Worm (Caenorhabditis elegans): ENCODE measurements around the gene osm-1.
"Not testable (repeated sequence)": the region's sequence is repeated elsewhere in the genome, so short reads cannot be mapped to it uniquely, and the experiment has no call there.

Gene osm-1

ce11 chrX:16505348-16505747 lies 35.1 kb upstream of the osm-1 start, which contains the start of gene T25D1.3:
Gene T25D1.3 (plus strand): TSS chrX:16505648.
- TF ChIP-seq lin-15B (tag; optimal IDR thresholded peaks at IDR 0.05) (no peak), daf-8 (GFP tag; IDR thresholded peaks at IDR 0.05) (no peak), ceh-82 (tag; optimal IDR thresholded peaks at IDR 0.05) (no peak), mdl-1 (tag; optimal IDR thresholded peaks at IDR 0.05) (no peak), zip-2 (tag; optimal IDR thresholded peaks at IDR 0.05) (no peak), nhr-48 (tag; optimal IDR thresholded peaks at IDR 0.05) (no peak), duxl-1 (tag; optimal IDR thresholded peaks at IDR 0.05; ENCODE audit: poor library complexity) (no peak), F26F4.8 (GFP tag; conservative IDR thresholded peaks at IDR 0.05) (no peak), mxl-3 (GFP tag; optimal IDR thresholded peaks at IDR 0.05) (no peak), snpc-1.2 (GFP tag; IDR thresholded peaks at IDR 0.05) (no peak), nhr-10 (tag; optimal IDR thresholded peaks at IDR 0.05) (no peak), dmd-9 (GFP tag; IDR thresholded peaks at IDR 0.05) (no peak), daf-16 (GFP tag; optimal IDR thresholded peaks at IDR 0.05) (no peak), daf-16 (tag; optimal IDR thresholded peaks at IDR 0.05) (no peak), rbr-2 (tag; optimal IDR thresholded peaks at IDR 0.05) (no peak), nhr-42 (GFP tag; IDR thresholded peaks at IDR 0.05) (no peak), ZK546.5 (tag; optimal IDR thresholded peaks at IDR 0.05) (no peak), F37D6.2 (tag; optimal IDR thresholded peaks at IDR 0.05) (no peak), tra-1 (GFP tag; IDR thresholded peaks at IDR 0.05) (no peak), lim-7 (GFP tag; IDR thresholded peaks at IDR 0.05) (no peak)

- peak; percentile 64 for TF ChIP-seq T20F7.1 (GFP tag; optimal IDR thresholded peaks at IDR 0.05)
Measured at ce11 chrX:16509607-16510006, 30.9 kb upstream of the osm-1 start.

ce11 chrX:16515265-16515664 lies 25.2 kb upstream of the osm-1 start, which contains the start of gene T25D1.2:
Gene T25D1.2 (plus strand): TSS chrX:16515565.
- TF ChIP-seq snpc-1.2 (GFP tag; IDR thresholded peaks at IDR 0.05); nhr-237 (tag; optimal IDR thresholded peaks at IDR 0.05); mes-2 (tag; optimal IDR thresholded peaks at IDR 0.05; ENCODE audit: poor library complexity, severe bottlenecking): not testable (repeated sequence)

- no peak for TF ChIP-seq Y48G9A.11 (GFP tag; IDR thresholded peaks at IDR 0.05)
- TF ChIP-seq Y105C5A.15 (GFP tag; IDR thresholded peaks at IDR 0.05) = no peak
- no peak for TF ChIP-seq ceh-32 (tag; optimal IDR thresholded peaks at IDR 0.05; ENCODE audit: poor library complexity)
- no peak for TF ChIP-seq nhr-48 (tag; optimal IDR thresholded peaks at IDR 0.05)
- TF ChIP-seq unc-62 (GFP tag; optimal IDR thresholded peaks at IDR 0.05 in 1 of 2) = peak in 1 of 2 experiments; percentile 96
- no peak for TF ChIP-seq unc-62 (tag; optimal IDR thresholded peaks at IDR 0.05)
- no peak for TF ChIP-seq ZK337.2 (GFP tag; IDR thresholded peaks at IDR 0.05)
Measured at ce11 chrX:16518771-16519170, 21.7 kb upstream of the osm-1 start.

ce11 chrX:16519517-16519916 lies 21.0 kb upstream of the osm-1 start, which contains the start of gene T25D1.1:
Gene T25D1.1 (plus strand): TSS chrX:16519817.
- TF ChIP-seq nhr-6 (tag; optimal IDR thresholded peaks at IDR 0.05) = no peak
- TF ChIP-seq set-16 (GFP tag; IDR thresholded peaks at IDR 0.05) = no peak
- TF ChIP-seq madf-5 (GFP tag; IDR thresholded peaks at IDR 0.05) = no peak
- no peak for TF ChIP-seq dmd-9 (GFP tag; IDR thresholded peaks at IDR 0.05)
- no peak for TF ChIP-seq daf-16 (GFP tag; optimal IDR thresholded peaks at IDR 0.05)
- no peak for TF ChIP-seq daf-16 (tag; optimal IDR thresholded peaks at IDR 0.05)
- TF ChIP-seq nhr-10 (tag; optimal IDR thresholded peaks at IDR 0.05) = no peak
- TF ChIP-seq jun-1 (tag; optimal IDR thresholded peaks at IDR 0.05) = no peak
- no peak for TF ChIP-seq unc-62 (GFP tag; optimal IDR thresholded peaks at IDR 0.05 in 1 of 2)
- no peak for TF ChIP-seq unc-62 (tag; optimal IDR thresholded peaks at IDR 0.05)
- TF ChIP-seq aly-2 (tag; optimal IDR thresholded peaks at IDR 0.05) = no peak
- TF ChIP-seq hif-1 (tag; optimal IDR thresholded peaks at IDR 0.05) = no peak
- no peak for TF ChIP-seq nhr-28 (tag; optimal IDR thresholded peaks at IDR 0.05)
- TF ChIP-seq fos-1 (tag; optimal IDR thresholded peaks at IDR 0.05) = no peak
- TF ChIP-seq lin-15B (tag; optimal IDR thresholded peaks at IDR 0.05) = no peak
